Worm (Caenorhabditis elegans): ENCODE data around the gene C08G5.7.

C08G5.7 gene

DNA sequence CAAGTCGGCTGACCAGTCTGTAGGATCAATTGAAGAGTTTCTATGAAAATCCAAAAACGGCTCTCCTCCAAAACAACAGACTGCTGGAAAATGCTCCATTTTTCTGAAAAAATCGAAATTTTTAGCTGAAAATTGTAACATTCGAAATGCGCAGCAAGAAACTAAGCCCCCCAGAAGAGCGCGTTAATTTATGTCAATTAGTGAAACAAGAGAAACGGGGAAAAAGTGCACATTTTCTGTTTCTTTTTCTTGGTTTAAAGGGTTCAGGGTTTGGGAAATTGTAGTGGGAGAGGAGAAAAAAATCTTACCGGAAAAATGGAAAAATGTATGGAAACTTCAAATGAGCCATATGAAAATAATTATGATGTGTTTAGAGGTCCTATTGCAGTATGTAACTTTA, at the start of gene C08G5.7:
TSS of gene C08G5.7 (minus strand) at position 101 of the 400 bp plus-strand sequence.
- TF ChIP-seq nhr-77 (tag; optimal IDR thresholded peaks at IDR 0.05) (no peak), mdl-1 (tag; optimal IDR thresholded peaks at IDR 0.05) (no peak), crh-2 (tag; optimal IDR thresholded peaks at IDR 0.05) (no peak), R02D3.7 (tag; optimal IDR thresholded peaks at IDR 0.05) (no peak), alr-1 (tag; optimal IDR thresholded peaks at IDR 0.05) (no peak), elt-1 (tag; optimal IDR thresholded peaks at IDR 0.05) (no peak), mbf-1 (tag; optimal IDR thresholded peaks at IDR 0.05) (no peak), gmeb-1 (tag; optimal IDR thresholded peaks at IDR 0.05) (no peak)

DNA sequence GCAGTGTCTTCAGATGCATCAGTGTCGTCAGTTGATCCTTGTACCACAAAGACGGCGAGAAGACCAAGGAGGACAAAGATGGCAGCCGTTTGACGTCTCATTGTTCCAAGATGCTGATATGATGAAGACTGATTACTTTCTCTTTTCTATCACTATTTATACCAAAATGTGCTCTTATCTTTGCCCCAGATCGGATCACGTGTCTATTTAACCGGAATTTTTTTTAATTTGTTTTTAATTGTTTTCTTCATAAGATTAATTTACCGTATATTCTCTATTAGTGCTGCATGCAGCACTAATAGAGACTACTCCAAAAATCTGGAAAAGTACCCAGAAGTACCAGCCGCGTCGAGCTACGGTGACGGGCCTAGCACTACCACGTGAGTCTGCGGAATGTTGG, 49.6 kb upstream of the C08G5.7 start, which contains the start of gene msrp-3:
TSS of gene msrp-3 (minus strand) at position 101 of the 400 bp plus-strand sequence.
- TF ChIP-seq nhr-21 (tag; optimal IDR thresholded peaks at IDR 0.05) (no peak), snpc-4 (tag; optimal IDR thresholded peaks at IDR 0.05) (no peak), unc-55 (GFP tag; optimal IDR thresholded peaks at IDR 0.05) (no peak), alr-1 (tag; optimal IDR thresholded peaks at IDR 0.05) (no peak), crh-2 (tag; optimal IDR thresholded peaks at IDR 0.05) (no peak), sem-4 (tag; optimal IDR thresholded peaks at IDR 0.05) (no peak), nhr-237 (tag; optimal IDR thresholded peaks at IDR 0.05) (no peak), nhr-129 (tag; optimal IDR thresholded peaks at IDR 0.05) (no peak), lin-13 (GFP tag; optimal IDR thresholded peaks at IDR 0.05) (no peak), ceh-82 (tag; optimal IDR thresholded peaks at IDR 0.05) (no peak), unc-39 (tag; optimal IDR thresholded peaks at IDR 0.05) (no peak), mbf-1 (tag; optimal IDR thresholded peaks at IDR 0.05) (no peak), mdl-1 (tag; optimal IDR thresholded peaks at IDR 0.05) (no peak), F13H6.1 (tag; optimal IDR thresholded peaks at IDR 0.05) (no peak), elt-1 (tag; optimal IDR thresholded peaks at IDR 0.05) (no peak), lin-39 (tag; optimal IDR thresholded peaks at IDR 0.05) (no peak), nhr-10 (tag; optimal IDR thresholded peaks at IDR 0.05) (no peak)

DNA sequence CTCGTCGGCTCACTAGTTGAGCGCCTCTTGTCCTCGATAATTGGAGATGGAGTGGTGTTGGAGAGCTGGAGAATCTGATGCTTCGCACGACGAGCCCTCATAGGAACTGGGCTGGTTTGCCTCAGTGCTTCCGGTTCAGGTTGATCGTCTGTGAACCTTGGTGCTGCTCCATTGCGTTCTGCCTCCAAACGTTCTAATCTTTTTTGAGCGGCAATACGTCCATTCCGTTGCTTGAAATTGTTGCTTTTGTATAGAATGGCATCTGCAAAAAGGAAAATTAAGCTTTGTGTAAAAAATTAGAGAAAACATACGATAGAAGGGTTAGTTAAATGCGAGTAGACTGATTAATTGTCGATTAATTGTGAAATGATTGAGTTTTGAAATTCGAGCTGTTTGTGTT, 47.8 kb upstream of the C08G5.7 start, which contains the start of gene F46F5.5:
TSS of gene F46F5.5 (minus strand) at position 101 of the 400 bp plus-strand sequence.
- TF ChIP-seq elt-1 (tag; optimal IDR thresholded peaks at IDR 0.05), result no peak
- no peak for TF ChIP-seq sma-9 (GFP tag; optimal IDR thresholded peaks at IDR 0.05)
- no peak for TF ChIP-seq sma-9 (tag; optimal IDR thresholded peaks at IDR 0.05)
- TF ChIP-seq dmd-4 (tag; optimal IDR thresholded peaks at IDR 0.05), result no peak
- no peak for TF ChIP-seq nhr-21 (tag; optimal IDR thresholded peaks at IDR 0.05)
- TF ChIP-seq skn-1 (tag; optimal IDR thresholded peaks at IDR 0.05), result no peak
- TF ChIP-seq mbf-1 (tag; optimal IDR thresholded peaks at IDR 0.05), result no peak
- no peak for TF ChIP-seq ceh-82 (tag; optimal IDR thresholded peaks at IDR 0.05)
- no peak for TF ChIP-seq mdl-1 (tag; optimal IDR thresholded peaks at IDR 0.05)
- no peak for TF ChIP-seq nhr-25 (tag; optimal IDR thresholded peaks at IDR 0.05)
- TF ChIP-seq lsy-2 (tag; optimal IDR thresholded peaks at IDR 0.05), result no peak
- no peak for TF ChIP-seq sma-3 (GFP tag; optimal IDR thresholded peaks at IDR 0.05)
- no peak for TF ChIP-seq aly-2 (tag; optimal IDR thresholded peaks at IDR 0.05)
- no peak for TF ChIP-seq lin-11 (tag; optimal IDR thresholded peaks at IDR 0.05)
- TF ChIP-seq ztf-4 (tag; optimal IDR thresholded peaks at IDR 0.05), result no peak
- TF ChIP-seq nhr-237 (tag; optimal IDR thresholded peaks at IDR 0.05), result no peak
- TF ChIP-seq nhr-6 (tag; optimal IDR thresholded peaks at IDR 0.05), result no peak

DNA sequence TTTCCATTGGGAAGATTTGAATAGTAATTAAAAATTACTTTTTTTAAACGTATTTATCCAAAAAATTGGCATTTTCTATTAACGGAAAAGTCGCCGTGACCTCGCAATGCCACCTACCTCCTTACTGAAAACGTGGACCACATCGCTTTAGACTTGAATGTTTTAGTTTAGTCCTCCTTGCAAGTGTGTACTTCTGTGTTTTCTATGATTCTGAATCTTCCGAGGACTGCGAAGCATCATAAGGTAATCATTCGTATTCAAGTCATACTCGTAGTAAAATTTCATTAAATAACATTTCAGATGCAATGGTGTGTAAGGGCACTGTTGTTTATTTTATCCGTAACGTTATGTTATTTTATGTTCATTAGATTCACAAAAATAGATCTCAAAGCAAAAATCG, 43.3 kb upstream of the C08G5.7 start, which contains the start of gene F46F5.11:
TSS of gene F46F5.11 (plus strand) at position 301 of the 400 bp plus-strand sequence.
- TF ChIP-seq Y55F3AM.14 (GFP tag; optimal IDR thresholded peaks at IDR 0.05) (no peak), sma-3 (GFP tag; optimal IDR thresholded peaks at IDR 0.05) (no peak), ama-1 (optimal IDR thresholded peaks at IDR 0.05) (no peak)

DNA sequence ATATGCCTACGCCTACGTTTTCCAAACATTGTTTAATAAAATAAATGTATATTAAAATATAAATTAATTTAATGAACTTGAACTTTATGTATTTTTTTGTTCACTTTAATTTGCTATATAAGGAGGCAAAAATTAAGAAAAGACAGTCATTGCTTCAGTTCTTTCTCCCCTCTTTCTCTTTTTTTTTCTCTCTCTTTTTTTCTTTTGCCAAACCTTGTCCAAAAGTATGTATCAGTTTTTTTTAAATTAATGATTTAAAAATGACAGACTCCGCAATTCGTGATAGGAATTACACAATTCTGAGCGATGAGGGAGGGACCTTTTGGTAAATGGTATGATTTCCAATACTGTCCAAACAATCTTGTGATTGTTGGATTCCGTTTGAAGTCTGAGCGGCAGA, 37.9 kb upstream of the C08G5.7 start, which contains the start of gene F46F5.13:
TSS of gene F46F5.13 (plus strand) at position 301 of the 400 bp plus-strand sequence.
- TF ChIP-seq nhr-77 (tag; optimal IDR thresholded peaks at IDR 0.05) (no peak), nhr-129 (tag; optimal IDR thresholded peaks at IDR 0.05) (no peak), nhr-6 (tag; optimal IDR thresholded peaks at IDR 0.05) (no peak), mbf-1 (tag; optimal IDR thresholded peaks at IDR 0.05) (no peak), sma-9 (GFP tag; optimal IDR thresholded peaks at IDR 0.05) (no peak), sma-9 (tag; optimal IDR thresholded peaks at IDR 0.05) (no peak), peb-1 (tag; optimal IDR thresholded peaks at IDR 0.05) (no peak), snpc-4 (tag; optimal IDR thresholded peaks at IDR 0.05) (no peak), skn-1 (tag; optimal IDR thresholded peaks at IDR 0.05) (no peak), ama-1 (optimal IDR thresholded peaks at IDR 0.05) (no peak), nhr-21 (tag; optimal IDR thresholded peaks at IDR 0.05) (no peak), R02D3.7 (tag; optimal IDR thresholded peaks at IDR 0.05) (no peak), mdl-1 (tag; optimal IDR thresholded peaks at IDR 0.05) (no peak), fos-1 (tag; optimal IDR thresholded peaks at IDR 0.05) (no peak)
